Fruit fly (Drosophila melanogaster): ENCODE data around the gene CG43169.

The CG43169 gene

DNA sequence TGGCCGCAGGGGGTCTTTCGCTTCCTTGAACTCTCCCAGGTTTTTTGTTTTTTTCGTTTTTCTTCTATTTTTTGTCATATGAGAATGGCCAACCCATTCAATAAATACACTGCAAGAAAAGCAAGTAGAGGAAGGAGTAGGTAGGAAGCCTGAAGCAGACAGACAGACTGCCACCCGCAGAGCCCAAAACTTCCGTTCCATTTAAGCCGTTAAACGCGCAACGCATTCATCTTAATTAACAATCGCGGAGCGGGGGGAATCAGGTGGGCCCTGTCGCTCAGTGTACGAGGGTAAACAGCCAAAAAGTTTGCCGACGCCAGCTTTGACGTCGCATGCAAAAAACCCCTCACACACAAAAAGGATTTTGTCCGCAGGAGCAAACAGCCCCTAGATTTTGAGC, 35.5 kb downstream of the CG43169 start (continued):
- TF ChIP-seq Atf6 (GFP tag; IDR thresholded peaks at IDR 0.05) (peak; percentile 54), CG7357 (GFP tag; IDR thresholded peaks at IDR 0.05) (0 out of 3 replicates have a peak, but pooled peaks have one; percentile 38), Dfd (GFP tag; optimal IDR thresholded peaks at IDR 0.05) (no peak), Ssrp (tag; optimal IDR thresholded peaks at IDR 0.05) (peak; percentile 12), CG10565 (GFP tag; optimal IDR thresholded peaks at IDR 0.05) (no peak), CG17361 (GFP tag; IDR thresholded peaks at IDR 0.05) (no peak), CG16779 (GFP tag; IDR thresholded peaks at IDR 0.05) (0 out of 2 replicates have a peak, but pooled peaks have one; percentile 25), CG3726 (GFP tag; IDR thresholded peaks at IDR 0.05) (0 out of 3 replicates have a peak, but pooled peaks have one; percentile 8), shn (GFP tag; optimal IDR thresholded peaks at IDR 0.05) (no peak), exex (tag; optimal IDR thresholded peaks at IDR 0.05) (no peak), Blimp-1 (GFP tag; optimal IDR thresholded peaks at IDR 0.05) (no peak), CG2889 (GFP tag; IDR thresholded peaks at IDR 0.05) (no peak), CG5245 (GFP tag; optimal IDR thresholded peaks at IDR 0.05) (peak; percentile 13), CG11695 (GFP tag; IDR thresholded peaks at IDR 0.05) (peak; percentile 33; the same call in 1 of the 3 replicates), fd96Cb (tag; optimal IDR thresholded peaks at IDR 0.05) (peak; percentile 8), HLH3B (GFP tag; IDR thresholded peaks at IDR 0.05) (peak; percentile 41), NfI (GFP tag; optimal IDR thresholded peaks at IDR 0.05) (peak; percentile 19), CG4820 (GFP tag; optimal IDR thresholded peaks at IDR 0.05) (no peak), CG8290 (GFP tag; optimal IDR thresholded peaks at IDR 0.05) (no peak), CG8290 (tag; optimal IDR thresholded peaks at IDR 0.05) (peak in 1 of 2 experiments; percentile 74), CG32772 (GFP tag; IDR thresholded peaks at IDR 0.05) (peak; percentile 35; the same call in 1 of the 2 replicates), Lpt (GFP tag; optimal IDR thresholded peaks at IDR 0.05) (no peak), HmgZ (tag; optimal IDR thresholded peaks at IDR 0.05) (no peak), amos (GFP tag; IDR thresholded peaks at IDR 0.05; ENCODE audit: partially characterized antibody) (no peak), crp (GFP tag; optimal IDR thresholded peaks at IDR 0.05) (no peak), CG12104 (GFP tag; optimal IDR thresholded peaks at IDR 0.05) (no peak), dati (GFP tag; IDR thresholded peaks at IDR 0.05) (no peak), chm (GFP tag; IDR thresholded peaks at IDR 0.05) (no peak), da (GFP tag; optimal IDR thresholded peaks at IDR 0.05) (no peak), eyg (GFP tag; optimal IDR thresholded peaks at IDR 0.05) (peak; percentile 31), CG14050 (GFP tag; IDR thresholded peaks at IDR 0.05) (no peak), chinmo (GFP tag; IDR thresholded peaks at IDR 0.05; ENCODE audit: partially characterized antibody) (0 out of 4 replicates have a peak, but pooled peaks have one; percentile 21), lov (optimal IDR thresholded peaks at IDR 0.05) (no peak), lov (GFP tag; IDR thresholded peaks at IDR 0.05) (no peak), Hmr (GFP tag; optimal IDR thresholded peaks at IDR 0.05) (peak; percentile 15), Aef1 (GFP tag; IDR thresholded peaks at IDR 0.05) (peak; percentile 35), btn (GFP tag; optimal IDR thresholded peaks at IDR 0.05) (no peak), CG7786 (GFP tag; optimal IDR thresholded peaks at IDR 0.05) (peak; percentile 14), toy (GFP tag; IDR thresholded peaks at IDR 0.05) (no peak), CG8281 (tag; optimal IDR thresholded peaks at IDR 0.05) (no peak), CG8089 (GFP tag; optimal IDR thresholded peaks at IDR 0.05) (no peak), CG9817 (tag; optimal IDR thresholded peaks at IDR 0.05) (peak; percentile 27), Mad (GFP tag; optimal IDR thresholded peaks at IDR 0.05) (no peak), E2f1 (GFP tag; IDR thresholded peaks at IDR 0.05) (peak; percentile 42; the same call in 1 of the 2 replicates), CG12744 (GFP tag; optimal IDR thresholded peaks at IDR 0.05) (no peak), CG4360 (GFP tag; IDR thresholded peaks at IDR 0.05) (no peak), D19B (GFP tag; optimal IDR thresholded peaks at IDR 0.05) (no peak), Atf3 (GFP tag; optimal IDR thresholded peaks at IDR 0.05) (no peak), h (optimal IDR thresholded peaks at IDR 0.05) (no peak), ci (GFP tag; IDR thresholded peaks at IDR 0.05) (peak; percentile 64; the same call in 1 of the 3 replicates), wor (GFP tag; IDR thresholded peaks at IDR 0.05) (no peak), run (tag; optimal IDR thresholded peaks at IDR 0.05) (no peak), cas (GFP tag; IDR thresholded peaks at IDR 0.05) (no peak)

Measured in whole organism, embryonic.